Fruit fly (Drosophila melanogaster) whole organism, prepupa: ENCODE measurements around the gene mirr.

Source experiments
- CG10669 ChIP-seq: fragments of 200-800 bp; sonication (Bioruptor generic); optimal IDR thresholded peaks from 3 replicates; lab custom pipeline; 2018; ENCODE audit warnings: missing biosample characterization, mild to moderate bottlenecking, missing genetic modification characterization, moderate library complexity
- Hr4 ChIP-seq: fragments of 200-800 bp; sonication (Bioruptor generic); optimal IDR thresholded peaks from 3 replicates; lab custom pipeline; 2016; ENCODE audit warnings: missing biosample characterization, missing genetic modification characterization
- OdsH ChIP-seq: fragments of 200-800 bp; sonication (Bioruptor generic); optimal IDR thresholded peaks from 3 replicates; lab custom pipeline; 2016; ENCODE audit warnings: missing biosample characterization, missing genetic modification characterization
- salr ChIP-seq, 2 experiments: fragments of 200-800 bp; sonication (Bioruptor generic); optimal IDR thresholded peaks; 3 replicates each; lab custom pipeline; 2016 to 2018; ENCODE audit warnings: missing biosample characterization in 2 of 2, missing genetic modification characterization in 2 of 2, mild to moderate bottlenecking in 1 of 2

DNA sequence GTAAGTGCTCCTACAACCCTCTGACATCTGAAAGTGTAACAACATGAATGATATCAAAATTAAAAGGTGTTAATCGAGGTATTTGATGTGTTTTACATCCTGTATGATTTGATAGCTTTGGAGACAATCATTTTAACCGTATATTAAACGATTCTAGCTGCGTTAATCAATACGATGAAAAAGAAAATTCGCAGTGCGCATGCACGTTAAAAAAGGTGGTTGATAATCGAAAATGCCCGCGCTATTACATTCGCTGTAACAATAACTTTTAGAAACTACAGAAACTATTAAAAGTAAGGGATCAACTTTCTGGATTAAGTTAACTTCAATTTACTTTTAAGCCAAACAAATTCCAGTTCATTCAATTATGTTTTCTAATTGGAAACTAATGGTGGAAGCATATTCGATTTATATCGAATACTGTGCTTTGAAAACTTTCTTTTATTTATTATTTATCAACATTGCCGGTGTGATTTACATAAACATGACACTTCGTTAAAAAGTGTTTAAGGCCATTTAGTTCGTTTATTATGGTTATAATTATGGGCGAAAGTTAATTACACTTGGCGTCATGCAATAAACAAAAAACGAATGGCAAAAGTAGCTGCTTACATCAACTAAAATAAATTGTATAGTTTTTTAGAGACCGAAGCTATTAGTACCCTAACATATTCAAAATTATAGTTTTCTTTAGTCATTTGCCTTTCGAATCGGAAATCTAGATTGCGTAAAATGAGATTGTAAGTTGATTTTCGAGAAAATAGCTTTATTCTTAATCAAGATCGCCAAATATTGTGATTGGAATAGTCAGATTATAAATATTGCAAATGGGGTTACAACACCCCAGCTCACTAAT, 55.5 kb downstream of the mirr start:
- TF ChIP-seq OdsH (GFP tag; lab: Kevin White, UChicago), result no peak
- TF ChIP-seq CG10669 (GFP tag; lab: Kevin White, UChicago), result no peak
- no peak for TF ChIP-seq Hr4 (GFP tag; lab: Kevin White, UChicago)
- TF ChIP-seq salr (GFP tag; optimal IDR thresholded peaks at IDR 0.05; lab: Kevin White, UChicago), result no peak
